Worm (Caenorhabditis elegans) whole organism, early embryonic: Measurements from ENCODE around the gene rpoa-49.

ENCODE experiments used
- ama-1 ChIP-seq: fragments of 150-350 bp; optimal IDR thresholded peaks from 2 replicates; lab custom pipeline; 2014
- ceh-36 ChIP-seq: sonication (generic microtip); optimal IDR thresholded peaks from 2 replicates; lab custom pipeline; 2016; ENCODE audit warnings: missing genetic modification characterization, inconsistent platforms, missing compliant biosample characterization
- flt-1 ChIP-seq: fragments of 200-800 bp; sonication (Bioruptor generic); IDR thresholded peaks from 2 replicates; pipeline ENCODE4 v1.3.6; 2022; ENCODE audit warnings: missing genetic modification characterization, missing compliant biosample characterization
- hmbx-1 ChIP-seq: sonication (generic microtip); optimal IDR thresholded peaks from 2 replicates; lab custom pipeline; 2016; ENCODE audit warnings: mild to moderate bottlenecking, missing genetic modification characterization, missing compliant biosample characterization
- hmg-4 ChIP-seq: fragments of 200-800 bp; sonication (Bioruptor generic); optimal IDR thresholded peaks from 2 replicates; lab custom pipeline; 2018; ENCODE audit warnings: mild to moderate bottlenecking, missing genetic modification characterization, missing compliant biosample characterization
- hnd-1 ChIP-seq: sonication (generic microtip); optimal IDR thresholded peaks from 2 replicates; lab custom pipeline; 2016; ENCODE audit warnings: missing genetic modification characterization, missing compliant biosample characterization
- pes-1 ChIP-seq: fragments of 200-800 bp; sonication (Bioruptor generic); IDR thresholded peaks from 2 replicates; pipeline ENCODE4 v1.3.6; 2022; ENCODE audit warnings: missing genetic modification reagents, missing genetic modification characterization, missing compliant biosample characterization
- scrt-1 ChIP-seq: fragments of 200-800 bp; sonication (Bioruptor generic); IDR thresholded peaks from 2 replicates; pipeline ENCODE4 v1.3.6; 2022; ENCODE audit warnings: missing genetic modification characterization, missing compliant biosample characterization
- sea-1 ChIP-seq: fragments of 200-800 bp; sonication (Bioruptor generic); conservative IDR thresholded peaks from 2 replicates; pipeline ENCODE4 v1.3.6; 2022; ENCODE audit warnings: missing genetic modification characterization, missing compliant biosample characterization
- tra-4 ChIP-seq: sonication (generic microtip); optimal IDR thresholded peaks from 2 replicates; lab custom pipeline; 2017; ENCODE audit warnings: missing genetic modification characterization, missing compliant biosample characterization

DNA sequence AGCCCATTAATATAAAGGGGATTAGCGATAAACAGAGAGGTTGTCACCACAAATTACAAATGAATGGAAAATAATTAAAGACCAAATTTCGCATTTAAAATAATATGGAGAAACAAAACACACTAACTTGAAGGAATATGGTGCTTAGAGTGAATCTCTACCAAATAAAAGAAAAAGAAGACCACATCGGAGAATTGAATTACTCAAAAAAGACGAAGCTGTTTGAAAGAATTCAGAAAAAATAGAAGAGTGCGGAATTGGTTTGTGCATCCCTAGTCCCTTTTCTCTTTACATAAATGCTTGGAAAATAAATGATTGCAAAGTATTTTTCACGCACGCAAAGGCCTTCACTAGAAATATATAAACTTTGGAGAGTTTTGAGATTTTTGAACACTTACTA lies 29.1 kb downstream of the rpoa-49 start:
- TF ChIP-seq ama-1 (lab: Kevin White, UChicago) = no peak
- no peak for TF ChIP-seq sea-1 (GFP tag; lab: Robert Waterston, UW)
- no peak for TF ChIP-seq pes-1
- no peak for TF ChIP-seq hmg-4
- TF ChIP-seq flt-1 (GFP tag; lab: Robert Waterston, UW) = no peak
- no peak for TF ChIP-seq hnd-1 (tag; lab: Kevin White, UChicago)
- TF ChIP-seq ceh-36 (tag; lab: Kevin White, UChicago) = no peak
- no peak for TF ChIP-seq scrt-1 (GFP tag; lab: Robert Waterston, UW)
- TF ChIP-seq hmbx-1 (tag; lab: Kevin White, UChicago) = no peak
- no peak for TF ChIP-seq tra-4 (tag; lab: Kevin White, UChicago)
